Fruit fly (Drosophila melanogaster) whole organism, embryonic: ENCODE data around the gene Ak3.

ENCODE experiments used
- Awh ChIP-seq: fragments of 200-800 bp; sonication (Bioruptor generic); IDR thresholded peaks from 2 replicates; pipeline ENCODE4, ENCODE4 v1.3.6; 2022; ENCODE audit warnings: missing biosample characterization, missing genetic modification characterization
- CG10431 ChIP-seq: fragments of 200-800 bp; sonication (Bioruptor generic); optimal IDR thresholded peaks from 3 replicates; lab custom pipeline; 2018; ENCODE audit warnings: missing biosample characterization, mild to moderate bottlenecking, missing genetic modification characterization
- CG12769 ChIP-seq: fragments of 200-800 bp; sonication (Bioruptor generic); optimal IDR thresholded peaks from 2 replicates; lab custom pipeline; 2019; ENCODE audit warnings: missing biosample characterization, mild to moderate bottlenecking, missing genetic modification characterization, moderate library complexity
- CG1602 ChIP-seq: fragments of 200-800 bp; sonication (Bioruptor generic); optimal IDR thresholded peaks from 3 replicates; lab custom pipeline; 2016; ENCODE audit warnings: missing biosample characterization, missing genetic modification characterization
- CG1603 ChIP-seq: fragments of 200-800 bp; sonication (Bioruptor generic); optimal IDR thresholded peaks from 2 replicates; lab custom pipeline; 2019; ENCODE audit warnings: missing biosample characterization, mild to moderate bottlenecking, missing genetic modification characterization, moderate library complexity
- CG32532 ChIP-seq: fragments of 200-800 bp; sonication (Bioruptor generic); IDR thresholded peaks from 2 replicates; pipeline ENCODE4 v1.3.6; 2022; ENCODE audit warnings: missing biosample characterization, missing genetic modification characterization
- CG32767 ChIP-seq: fragments of 200-800 bp; sonication (Bioruptor generic); IDR thresholded peaks from 2 replicates; pipeline ENCODE4 v1.3.6; 2022; ENCODE audit warnings: missing biosample characterization, missing genetic modification characterization
- CG34376 ChIP-seq: fragments of 200-800 bp; sonication (Bioruptor generic); optimal IDR thresholded peaks from 2 replicates; lab custom pipeline; 2018; ENCODE audit warnings: missing biosample characterization, mild to moderate bottlenecking, missing genetic modification characterization
- CG3726 ChIP-seq: fragments of 200-800 bp; sonication (Bioruptor generic); IDR thresholded peaks from 3 replicates; pipeline ENCODE4, ENCODE4 v1.3.6; 2022; ENCODE audit warnings: missing biosample characterization, missing genetic modification characterization
- CG6689 ChIP-seq: fragments of 200-800 bp; sonication (Bioruptor generic); IDR thresholded peaks from 2 replicates; pipeline ENCODE4 v1.3.6; 2022; ENCODE audit warnings: missing biosample characterization, missing genetic modification characterization
- CG6854 ChIP-seq: fragments of 200-800 bp; sonication (Bioruptor generic); optimal IDR thresholded peaks from 3 replicates; lab custom pipeline; 2017; ENCODE audit warnings: missing biosample characterization, mild to moderate bottlenecking, missing genetic modification characterization
- CG8388 ChIP-seq: fragments of 200-800 bp; sonication (Bioruptor generic); optimal IDR thresholded peaks from 2 replicates; lab custom pipeline; 2019; ENCODE audit warnings: missing biosample characterization, mild to moderate bottlenecking, missing genetic modification characterization, moderate library complexity
- Dfd ChIP-seq, 2 experiments: fragments of >200 bp; optimal IDR thresholded peaks; 2 replicates each; lab custom pipeline; 2017; ENCODE audit warnings: missing biosample characterization in 2 of 2, missing genetic modification characterization in 2 of 2
- Drgx ChIP-seq: fragments of 200-800 bp; sonication (Bioruptor generic); IDR thresholded peaks from 2 replicates; pipeline ENCODE4 v1.3.6; 2022; ENCODE audit warnings: missing biosample characterization, missing genetic modification characterization
- Fer2 ChIP-seq: fragments of 200-800 bp; sonication (Bioruptor generic); optimal IDR thresholded peaks from 2 replicates; lab custom pipeline; 2018; ENCODE audit warnings: missing biosample characterization, mild to moderate bottlenecking, missing genetic modification characterization, moderate library complexity
- Gsc ChIP-seq: fragments of 200-800 bp; sonication (Bioruptor generic); IDR thresholded peaks from 2 replicates; pipeline ENCODE4 v1.3.6; 2022; ENCODE audit warnings: missing biosample characterization, missing genetic modification characterization
- HLH54F ChIP-seq: fragments of 200-800 bp; sonication (Bioruptor generic); optimal IDR thresholded peaks from 3 replicates; lab custom pipeline; 2016; ENCODE audit warnings: missing biosample characterization, missing genetic modification characterization
- Hr78 ChIP-seq, 2 experiments: fragments of 200-800 bp in 1 of 2; fragments of >200 bp in 1 of 2; sonication (Bioruptor generic) in 1 of 2; optimal IDR thresholded peaks; 2 replicates each; lab custom pipeline; 2017 to 2019; ENCODE audit warnings: missing biosample characterization in 2 of 2, missing genetic modification characterization in 2 of 2, mild to moderate bottlenecking in 1 of 2, moderate library complexity in 1 of 2
- Mrtf ChIP-seq: fragments of 200-800 bp; sonication (Bioruptor generic); IDR thresholded peaks from 3 replicates; pipeline ENCODE4 v1.3.6; 2022; ENCODE audit warnings: missing biosample characterization, missing genetic modification characterization
- Nf-YB ChIP-seq: fragments of 200-800 bp; sonication (Bioruptor generic); optimal IDR thresholded peaks from 3 replicates; lab custom pipeline; 2019; ENCODE audit warnings: missing biosample characterization, mild to moderate bottlenecking, missing genetic modification characterization, moderate library complexity
- Opbp ChIP-seq: fragments of 200-800 bp; sonication (Bioruptor generic); IDR thresholded peaks from 3 replicates; pipeline ENCODE4 v1.3.6; 2022; ENCODE audit warnings: missing biosample characterization, missing genetic modification characterization; ENCODE audit not compliant: partially characterized antibody
- Sox102F ChIP-seq: fragments of 200-800 bp; sonication (Bioruptor generic); optimal IDR thresholded peaks from 2 replicates; lab custom pipeline; 2018; ENCODE audit warnings: missing biosample characterization, mild to moderate bottlenecking, missing genetic modification characterization, moderate library complexity
- Ssrp ChIP-seq: fragments of 200-800 bp; sonication (Bioruptor generic); optimal IDR thresholded peaks from 2 replicates; lab custom pipeline; 2018; ENCODE audit warnings: missing biosample characterization, mild to moderate bottlenecking, missing genetic modification characterization, moderate library complexity
- aop ChIP-seq: fragments of 200-800 bp; sonication (Bioruptor generic); IDR thresholded peaks from 2 replicates; pipeline ENCODE4 v1.3.6; 2022; ENCODE audit warnings: missing biosample characterization, missing genetic modification characterization
- ara ChIP-seq: fragments of 200-800 bp; sonication (Bioruptor generic); IDR thresholded peaks from 2 replicates; pipeline ENCODE4 v1.3.6; 2022; ENCODE audit warnings: missing biosample characterization, missing genetic modification characterization
- ash1 ChIP-seq: fragments of 200-800 bp; sonication (Bioruptor generic); optimal IDR thresholded peaks from 2 replicates; lab custom pipeline; 2018; ENCODE audit warnings: missing biosample characterization, mild to moderate bottlenecking, missing genetic modification characterization
- br ChIP-seq: fragments of >200 bp; optimal IDR thresholded peaks from 2 replicates; lab custom pipeline; 2017
- btn ChIP-seq: fragments of 200-800 bp; sonication (Bioruptor generic); optimal IDR thresholded peaks from 2 replicates; lab custom pipeline; 2016; ENCODE audit warnings: missing biosample characterization, missing genetic modification characterization
- cwo ChIP-seq: fragments of 200-800 bp; sonication (Bioruptor generic); optimal IDR thresholded peaks from 3 replicates; lab custom pipeline; 2017; ENCODE audit warnings: missing biosample characterization, missing genetic modification characterization, mild to moderate bottlenecking, moderate library complexity, missing genetic modification reagents
- da ChIP-seq: fragments of 200-800 bp; sonication (Bioruptor generic); optimal IDR thresholded peaks from 2 replicates; lab custom pipeline; 2016; ENCODE audit warnings: missing biosample characterization, missing genetic modification characterization
- dysf ChIP-seq: fragments of 200-800 bp; sonication (Bioruptor generic); IDR thresholded peaks from 3 replicates; pipeline ENCODE4 v1.3.6; 2022; ENCODE audit warnings: missing biosample characterization, missing genetic modification characterization
- exex ChIP-seq: fragments of 200-800 bp; sonication (Bioruptor generic); optimal IDR thresholded peaks from 4 replicates; lab custom pipeline; 2018; ENCODE audit warnings: missing biosample characterization, mild to moderate bottlenecking, missing genetic modification characterization, moderate library complexity
- fd64A ChIP-seq: fragments of 200-800 bp; sonication (Bioruptor generic); optimal IDR thresholded peaks from 3 replicates; lab custom pipeline; 2018; ENCODE audit warnings: missing biosample characterization, mild to moderate bottlenecking, missing genetic modification characterization
- fd96Cb ChIP-seq: fragments of 200-800 bp; sonication (Bioruptor generic); optimal IDR thresholded peaks from 2 replicates; lab custom pipeline; 2018; ENCODE audit warnings: missing biosample characterization, mild to moderate bottlenecking, missing genetic modification characterization, moderate library complexity
- gro ChIP-seq: fragments of 200-800 bp; sonication (Bioruptor generic); optimal IDR thresholded peaks from 2 replicates; lab custom pipeline; 2016; ENCODE audit warnings: missing biosample characterization, missing genetic modification characterization
- gt ChIP-seq: fragments of 200-800 bp; sonication (Bioruptor generic); IDR thresholded peaks from 2 replicates; pipeline ENCODE4 v1.3.6; 2022; ENCODE audit warnings: missing biosample characterization, missing genetic modification characterization
- jumu ChIP-seq: fragments of 200-800 bp; sonication (Bioruptor generic); optimal IDR thresholded peaks from 3 replicates; lab custom pipeline; 2016; ENCODE audit warnings: missing biosample characterization, missing genetic modification characterization
- ken ChIP-seq: fragments of 200-800 bp; sonication (Bioruptor generic); IDR thresholded peaks from 3 replicates; pipeline ENCODE4 v1.3.6; 2022; ENCODE audit warnings: missing biosample characterization, missing genetic modification characterization
- lola ChIP-seq, 3 experiments: fragments of >200 bp in 2 of 3; fragments of 200-800 bp in 1 of 3; sonication (Bioruptor generic) in 1 of 3; optimal IDR thresholded peaks; 2 replicates each; lab custom pipeline; 2017 to 2019; ENCODE audit warnings: missing biosample characterization in 3 of 3, missing genetic modification characterization in 3 of 3, mild to moderate bottlenecking in 1 of 3, moderate library complexity in 1 of 3
- nmo ChIP-seq: fragments of 200-800 bp; sonication (Bioruptor generic); optimal IDR thresholded peaks from 2 replicates; lab custom pipeline; 2018; ENCODE audit warnings: missing biosample characterization, mild to moderate bottlenecking, missing genetic modification characterization, moderate library complexity
- p53 ChIP-seq: fragments of 200-800 bp; sonication (Bioruptor generic); optimal IDR thresholded peaks from 2 replicates; lab custom pipeline; 2016; ENCODE audit warnings: missing biosample characterization, missing genetic modification characterization
- pho ChIP-seq: fragments of 200-800 bp; sonication (Bioruptor generic); optimal IDR thresholded peaks from 2 replicates; lab custom pipeline; 2016; ENCODE audit warnings: missing biosample characterization, missing genetic modification characterization
- pnt ChIP-seq: fragments of 200-800 bp; sonication (Bioruptor generic); optimal IDR thresholded peaks from 3 replicates; lab custom pipeline; 2016; ENCODE audit warnings: missing biosample characterization, missing genetic modification characterization
- rib ChIP-seq: fragments of 200-800 bp; sonication (Bioruptor generic); IDR thresholded peaks from 2 replicates; pipeline ENCODE4 v1.3.6; 2022; ENCODE audit warnings: missing biosample characterization, missing genetic modification characterization
- sd ChIP-seq: fragments of 200-800 bp; sonication (Bioruptor generic); optimal IDR thresholded peaks from 3 replicates; lab custom pipeline; 2018; ENCODE audit warnings: missing biosample characterization, mild to moderate bottlenecking, missing genetic modification characterization, moderate library complexity
- sens-2 ChIP-seq: fragments of 200-800 bp; sonication (Bioruptor generic); IDR thresholded peaks from 2 replicates; pipeline ENCODE4 v1.3.6; 2022; ENCODE audit warnings: missing biosample characterization, missing genetic modification characterization
- slp2 ChIP-seq: fragments of 200-800 bp; sonication (Bioruptor generic); optimal IDR thresholded peaks from 2 replicates; lab custom pipeline; 2016; ENCODE audit warnings: missing biosample characterization, missing genetic modification characterization
- unc-4 ChIP-seq: fragments of 200-800 bp; sonication (Bioruptor generic); IDR thresholded peaks from 2 replicates; pipeline ENCODE4 v1.3.6; 2022; ENCODE audit warnings: missing biosample characterization, missing genetic modification characterization; ENCODE audit not compliant: partially characterized antibody
- wdn ChIP-seq: fragments of 200-800 bp; sonication (Bioruptor generic); IDR thresholded peaks from 2 replicates; pipeline ENCODE4 v1.3.6; 2022; ENCODE audit warnings: missing biosample characterization, missing genetic modification characterization
- z ChIP-seq: fragments of 200-800 bp; sonication (Bioruptor generic); IDR thresholded peaks from 3 replicates; pipeline ENCODE4 v1.3.6; 2022; ENCODE audit warnings: missing biosample characterization, missing genetic modification characterization

The Ak3 gene

DNA sequence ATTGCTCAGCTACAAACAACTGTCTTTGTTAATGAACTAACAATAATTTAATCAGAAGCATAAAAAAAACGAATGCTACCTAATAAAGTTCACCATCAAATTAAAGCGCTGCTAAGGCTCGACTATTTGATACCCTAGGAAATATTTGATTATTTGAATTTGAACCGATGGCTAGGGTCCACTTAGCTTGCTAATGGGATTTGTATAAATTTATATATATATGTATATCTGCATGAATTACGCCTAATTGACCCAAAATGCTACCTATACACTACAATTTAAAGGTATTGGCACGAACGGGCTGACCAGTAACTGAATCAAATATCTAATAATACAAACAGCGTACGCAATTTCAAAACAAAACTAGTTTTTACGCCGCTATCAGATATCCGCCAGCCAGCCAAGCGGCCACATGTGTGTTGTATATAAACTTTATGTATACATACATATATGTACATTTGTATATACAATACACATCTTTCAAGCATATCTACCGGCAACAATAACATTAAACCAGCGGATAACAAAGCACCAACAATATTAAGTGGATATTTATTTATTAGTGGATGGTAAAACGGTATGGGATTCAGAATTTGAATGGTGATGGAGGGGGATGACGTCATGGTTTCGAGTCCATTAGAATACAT is 5.2 kb downstream of the Ak3 start (continued):
- TF ChIP-seq cwo (GFP tag; lab: Kevin White, UChicago), result peak; percentile 74
- TF ChIP-seq CG8388 (GFP tag; lab: Kevin White, UChicago), result peak; percentile 34
- TF ChIP-seq HLH54F (GFP tag; lab: Kevin White, UChicago), result no peak
- TF ChIP-seq jumu (GFP tag; lab: Kevin White, UChicago), result no peak
- TF ChIP-seq CG10431 (GFP tag; lab: Kevin White, UChicago), result no peak
- peak; percentile 13 for TF ChIP-seq pnt
- peak; percentile 64 for TF ChIP-seq CG6854 (GFP tag; lab: Kevin White, UChicago)
- TF ChIP-seq CG34376, result no peak
- peak; percentile 19 for TF ChIP-seq CG1602 (GFP tag; lab: Kevin White, UChicago)
- peak; percentile 84 for TF ChIP-seq rib
- no peak for TF ChIP-seq br (lab: Kevin White, UChicago)
- no peak for TF ChIP-seq fd64A (GFP tag; lab: Kevin White, UChicago)
- no peak for TF ChIP-seq btn (GFP tag; lab: Kevin White, UChicago)
- no peak for TF ChIP-seq slp2 (GFP tag; lab: Kevin White, UChicago)
- peak; percentile 75 for TF ChIP-seq wdn
- peak; percentile 51 for TF ChIP-seq sd (tag; lab: Kevin White, UChicago)
- no peak for TF ChIP-seq ash1 (GFP tag; lab: Kevin White, UChicago)
- peak; percentile 90 for TF ChIP-seq dysf (GFP tag; lab: Robert Waterston, UW)
- TF ChIP-seq CG1603, result peak; percentile 58
- TF ChIP-seq Nf-YB (GFP tag; lab: Kevin White, UChicago), result peak; percentile 26
- peak; percentile 63; the same call in 1 of the 3 replicates for TF ChIP-seq CG3726 (GFP tag; lab: Robert Waterston, UW)
- no peak for TF ChIP-seq lola (GFP tag; optimal IDR thresholded peaks at IDR 0.05; lab: Kevin White, UChicago)
- peak; percentile 46 for TF ChIP-seq Fer2 (tag; lab: Kevin White, UChicago)
- no peak for TF ChIP-seq aop (GFP tag; lab: Robert Waterston, UW)
- peak; percentile 59; the same call in 1 of the 2 replicates for TF ChIP-seq sens-2 (GFP tag; lab: Robert Waterston, UW)
- no peak for TF ChIP-seq gt (GFP tag; lab: Robert Waterston, UW)
- peak; percentile 67 for TF ChIP-seq exex (tag; lab: Kevin White, UChicago)
- TF ChIP-seq Gsc (GFP tag; lab: Robert Waterston, UW), result peak; percentile 9; the same call in 1 of the 2 replicates
- TF ChIP-seq p53, result no peak
- TF ChIP-seq Hr78 (GFP tag; optimal IDR thresholded peaks at IDR 0.05; lab: Kevin White, UChicago), result peak in 1 of 2 experiments; percentile 21
- TF ChIP-seq Drgx, result peak; percentile 78
- TF ChIP-seq CG6689 (GFP tag; lab: Robert Waterston, UW), result peak; percentile 80
- TF ChIP-seq Mrtf (GFP tag; lab: Robert Waterston, UW), result peak; percentile 77; the same call in 2 of the 3 replicates
- no peak for TF ChIP-seq pho (GFP tag; lab: Kevin White, UChicago)
- no peak for TF ChIP-seq unc-4 (GFP tag; lab: Robert Waterston, UW)
- no peak for TF ChIP-seq Dfd (GFP tag; optimal IDR thresholded peaks at IDR 0.05; lab: Kevin White, UChicago)
- TF ChIP-seq ken (GFP tag; lab: Robert Waterston, UW), result peak; percentile 79; the same call in 2 of the 3 replicates
- TF ChIP-seq ara (GFP tag; lab: Robert Waterston, UW), result peak; percentile 59; the same call in 1 of the 2 replicates
- peak; percentile 89 for TF ChIP-seq Awh
- peak; percentile 64 for TF ChIP-seq CG12769 (tag; lab: Kevin White, UChicago)
- TF ChIP-seq Ssrp (tag; lab: Kevin White, UChicago), result peak; percentile 33
- peak; percentile 25 for TF ChIP-seq gro (GFP tag; lab: Kevin White, UChicago)
- no peak for TF ChIP-seq da
- TF ChIP-seq CG32767, result peak; percentile 74
- no peak for TF ChIP-seq Opbp (GFP tag; lab: Robert Waterston, UW)
- peak; percentile 78 for TF ChIP-seq nmo (GFP tag; lab: Kevin White, UChicago)
- TF ChIP-seq Sox102F, result peak; percentile 73
- peak; percentile 58 for TF ChIP-seq fd96Cb
- TF ChIP-seq CG32532 (GFP tag; lab: Robert Waterston, UW), result peak; percentile 94
- TF ChIP-seq z (GFP tag; lab: Robert Waterston, UW), result no peak
